Fruit fly (Drosophila melanogaster) whole organism, pupa: ENCODE results near the gene intr.

Experiments used
- CG10348 ChIP-seq: fragments of 200-800 bp; sonication (Bioruptor generic); IDR thresholded peaks from 2 replicates; pipeline ENCODE4 v1.3.6; 2022; ENCODE audit warnings: missing biosample characterization, missing genetic modification characterization
- CG12605 ChIP-seq: fragments of 200-800 bp; sonication (Bioruptor generic); IDR thresholded peaks from 2 replicates; pipeline ENCODE4 v1.3.6; 2022; ENCODE audit warnings: missing biosample characterization, missing genetic modification characterization
- CG13204 ChIP-seq: fragments of 200-800 bp; sonication (Bioruptor generic); optimal IDR thresholded peaks from 2 replicates; lab custom pipeline; 2018; ENCODE audit warnings: missing biosample characterization, mild to moderate bottlenecking, missing genetic modification characterization, moderate library complexity
- CG14655 ChIP-seq: fragments of 200-800 bp; sonication (Bioruptor generic); optimal IDR thresholded peaks from 3 replicates; lab custom pipeline; 2017; ENCODE audit warnings: mild to moderate bottlenecking, missing biosample characterization, missing genetic modification reagents, missing genetic modification characterization
- CG15710 ChIP-seq: fragments of 200-800 bp; sonication (Bioruptor generic); optimal IDR thresholded peaks from 2 replicates; lab custom pipeline; 2018; ENCODE audit warnings: missing biosample characterization, mild to moderate bottlenecking, missing genetic modification characterization, moderate library complexity
- CG17806 ChIP-seq: fragments of 200-800 bp; sonication (Bioruptor generic); optimal IDR thresholded peaks from 2 replicates; lab custom pipeline; 2018; ENCODE audit warnings: missing biosample characterization, mild to moderate bottlenecking, missing genetic modification characterization, moderate library complexity
- CG32121 ChIP-seq: fragments of 200-800 bp; sonication (Bioruptor generic); IDR thresholded peaks from 2 replicates; pipeline ENCODE4 v1.3.6; 2022; ENCODE audit warnings: missing biosample characterization, missing genetic modification characterization
- CG34367 ChIP-seq: fragments of 200-800 bp; sonication (Bioruptor generic); optimal IDR thresholded peaks from 2 replicates; lab custom pipeline; 2018; ENCODE audit warnings: missing biosample characterization, mild to moderate bottlenecking, missing genetic modification characterization
- CG4496 ChIP-seq: fragments of 200-800 bp; sonication (Bioruptor generic); IDR thresholded peaks from 3 replicates; pipeline ENCODE4 v1.3.6; 2022; ENCODE audit warnings: missing biosample characterization, missing genetic modification characterization
- CG8159 ChIP-seq: fragments of 200-800 bp; sonication (Bioruptor generic); optimal IDR thresholded peaks from 3 replicates; lab custom pipeline; 2018; ENCODE audit warnings: missing biosample characterization, mild to moderate bottlenecking, missing genetic modification characterization, moderate library complexity
- CG8301 ChIP-seq: fragments of 200-800 bp; sonication (Bioruptor generic); optimal IDR thresholded peaks from 2 replicates; lab custom pipeline; 2018; ENCODE audit warnings: missing biosample characterization, mild to moderate bottlenecking, missing genetic modification characterization
- CG9948 ChIP-seq: fragments of 200-800 bp; sonication (Bioruptor generic); optimal IDR thresholded peaks from 2 replicates; lab custom pipeline; 2018; ENCODE audit warnings: missing biosample characterization, mild to moderate bottlenecking, missing genetic modification characterization, moderate library complexity
- D1 ChIP-seq: fragments of 200-800 bp; sonication (Bioruptor generic); optimal IDR thresholded peaks from 2 replicates; lab custom pipeline; 2018; ENCODE audit warnings: missing biosample characterization, mild to moderate bottlenecking, missing genetic modification characterization, moderate library complexity
- EcR ChIP-seq: fragments of 200-800 bp; sonication (Bioruptor generic); optimal IDR thresholded peaks from 3 replicates; lab custom pipeline; 2019; ENCODE audit warnings: missing biosample characterization, missing genetic modification characterization, mild to moderate bottlenecking, moderate library complexity, missing genetic modification reagents
- Ets98B ChIP-seq: fragments of 200-800 bp; sonication (Bioruptor generic); IDR thresholded peaks from 2 replicates; pipeline ENCODE4 v1.3.6; 2022; ENCODE audit warnings: missing biosample characterization, missing genetic modification characterization
- Pif1A ChIP-seq: fragments of 200-800 bp; sonication (Bioruptor generic); optimal IDR thresholded peaks from 3 replicates; lab custom pipeline; 2016; ENCODE audit warnings: missing biosample characterization, missing genetic modification characterization
- Pif1B ChIP-seq: fragments of 200-800 bp; sonication (Bioruptor generic); optimal IDR thresholded peaks from 3 replicates; lab custom pipeline; 2016; ENCODE audit warnings: missing biosample characterization, missing genetic modification characterization
- Snoo ChIP-seq: fragments of 200-800 bp; sonication (Bioruptor generic); optimal IDR thresholded peaks from 3 replicates; lab custom pipeline; 2017; ENCODE audit warnings: missing biosample characterization, mild to moderate bottlenecking, missing genetic modification characterization, inconsistent platforms
- fd96Ca ChIP-seq: fragments of 200-800 bp; sonication (Bioruptor generic); IDR thresholded peaks from 3 replicates; pipeline ENCODE4 v1.3.6; 2022; ENCODE audit warnings: missing biosample characterization, missing genetic modification characterization
- gl ChIP-seq: fragments of 200-800 bp; sonication (Bioruptor generic); optimal IDR thresholded peaks from 2 replicates; lab custom pipeline; 2018; ENCODE audit warnings: missing biosample characterization, mild to moderate bottlenecking, missing genetic modification characterization
- rn ChIP-seq: fragments of 200-800 bp; sonication (Bioruptor generic); IDR thresholded peaks from 2 replicates; pipeline ENCODE4 v1.3.6; 2022; ENCODE audit warnings: missing biosample characterization, missing genetic modification characterization

intr gene

dm6 chr3R:28827222-28827621, 36.9 kb downstream of the intr start:
- TF ChIP-seq CG9948 (tag; lab: Kevin White, UChicago) (no peak), fd96Ca (GFP tag; lab: Robert Waterston, UW) (no peak), CG17806 (no peak)

- TF ChIP-seq CG15710 (tag; lab: Kevin White, UChicago) (no peak), Snoo (tag; lab: Kevin White, UChicago) (no peak), CG34367 (no peak), rn (no peak), CG9948 (tag; lab: Kevin White, UChicago) (no peak), Ets98B (no peak), CG13204 (GFP tag; lab: Kevin White, UChicago) (no peak), CG14655 (GFP tag; lab: Kevin White, UChicago) (no peak), gl (tag; lab: Kevin White, UChicago) (no peak), Pif1B (no peak)
- TF ChIP-seq, all 21 proteins: peak for 0
These were observed 39.1 kb downstream of the intr start for dm6 chr3R:28829328-28829916.

dm6 chr3R:28830746-28831145, 40.4 kb downstream of the intr start:
- TF ChIP-seq Snoo (tag; lab: Kevin White, UChicago) (peak; percentile 42), Pif1B (no peak), CG32121 (GFP tag; lab: Robert Waterston, UW) (no peak), rn (no peak), CG13204 (GFP tag; lab: Kevin White, UChicago) (no peak), Ets98B (no peak), CG12605 (GFP tag; lab: Robert Waterston, UW) (no peak), CG4496 (GFP tag; lab: Robert Waterston, UW) (no peak)

- no peak for TF ChIP-seq CG9948 (tag; lab: Kevin White, UChicago)
- 0 out of 3 replicates have a peak, but pooled peaks have one; percentile 27 for TF ChIP-seq fd96Ca (GFP tag; lab: Robert Waterston, UW)
- no peak for TF ChIP-seq CG8301 (tag; lab: Kevin White, UChicago)
- TF ChIP-seq, all 21 proteins: peak for 1
These were observed 40.9 kb downstream of the intr start for dm6 chr3R:28831172-28831571.

dm6 chr3R:28831626-28832267, 41.4 kb downstream of the intr start, which contains the start of gene WASp:
Gene WASp (minus strand): TSS chr3R:28832024.
- TF ChIP-seq fd96Ca (GFP tag; lab: Robert Waterston, UW) (no peak; the same call in 1 of the 3 replicates), CG14655 (GFP tag; lab: Kevin White, UChicago) (no peak), CG4496 (GFP tag; lab: Robert Waterston, UW) (peak; percentile 67; the same call in 2 of the 3 replicates), Snoo (tag; lab: Kevin White, UChicago) (no peak), Ets98B (peak; percentile 67), CG8301 (tag; lab: Kevin White, UChicago) (peak; percentile 4), CG17806 (peak; percentile 22), Pif1A (GFP tag; lab: Kevin White, UChicago) (no peak), CG13204 (GFP tag; lab: Kevin White, UChicago) (no peak), Pif1B (peak; percentile 16), D1 (no peak), CG8159 (tag; lab: Kevin White, UChicago) (peak; percentile 19), CG34367 (peak; percentile 48), CG9948 (tag; lab: Kevin White, UChicago) (no peak), CG32121 (GFP tag; lab: Robert Waterston, UW) (peak; percentile 25; the same call in 1 of the 2 replicates), gl (tag; lab: Kevin White, UChicago) (peak; percentile 46), CG12605 (GFP tag; lab: Robert Waterston, UW) (peak; percentile 50), EcR (no peak), rn (0 out of 2 replicates have a peak, but pooled peaks have one; percentile 18), CG10348 (GFP tag; lab: Robert Waterston, UW) (no peak), CG15710 (tag; lab: Kevin White, UChicago) (peak; percentile 53)

dm6 chr3R:28840620-28841019, 50.3 kb downstream of the intr start:
- TF ChIP-seq CG17806 (no peak), Snoo (tag; lab: Kevin White, UChicago) (no peak), CG32121 (GFP tag; lab: Robert Waterston, UW) (no peak), EcR (peak; percentile 58), D1 (no peak), CG4496 (GFP tag; lab: Robert Waterston, UW) (0 out of 3 replicates have a peak, but pooled peaks have one; percentile 27), gl (tag; lab: Kevin White, UChicago) (no peak), fd96Ca (GFP tag; lab: Robert Waterston, UW) (no peak), CG13204 (GFP tag; lab: Kevin White, UChicago) (no peak), CG8301 (tag; lab: Kevin White, UChicago) (no peak)
